Worm (Caenorhabditis elegans): Measurements from ENCODE around the gene F47D12.6.

ce11 chrIII:6264447-6264846, 22.6 kb downstream of the F47D12.6 start, which contains the start of gene srg-5:
- no peak for TF ChIP-seq fkh-10 (GFP tag; optimal IDR thresholded peaks at IDR 0.05)
- no peak for TF ChIP-seq nhr-237 (tag; optimal IDR thresholded peaks at IDR 0.05)
